Worm (Caenorhabditis elegans): Measurements from ENCODE around the gene snb-6.

The snb-6 gene

DNA sequence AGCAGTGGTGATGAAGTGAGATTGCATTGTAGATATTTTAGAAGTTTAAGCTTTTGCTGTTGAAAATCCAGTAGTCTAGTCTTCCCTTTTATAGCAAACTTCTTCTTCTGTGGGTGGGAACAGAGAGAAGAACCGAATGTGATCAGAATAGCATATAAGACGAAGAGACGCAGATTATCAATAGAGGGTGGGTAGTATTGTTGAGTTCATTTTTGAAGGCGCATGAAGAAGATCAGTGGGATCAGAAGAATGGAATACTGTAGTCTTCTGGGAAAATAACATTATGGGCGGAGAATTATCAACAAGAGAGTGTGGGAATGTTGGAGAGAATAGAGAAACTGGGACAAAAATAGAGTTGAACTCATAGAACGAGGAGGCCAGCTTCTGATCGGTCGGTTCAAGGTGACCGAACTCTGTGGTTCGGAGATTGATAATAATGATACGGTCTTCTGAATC, 38.3 kb downstream of the snb-6 start, which contains the start of gene F46C5.1:
TSS of gene F46C5.1 (minus strand) at position 51 of the 456 bp plus-strand sequence.
- TF ChIP-seq nhr-76 (tag; optimal IDR thresholded peaks at IDR 0.05) (no peak), C16A3.4 (tag; optimal IDR thresholded peaks at IDR 0.05) (peak; percentile 2), blmp-1 (tag; optimal IDR thresholded peaks at IDR 0.05) (peak; percentile 63), elt-3 (tag; optimal IDR thresholded peaks at IDR 0.05) (peak in 2 of 6 experiments; percentile 6 to 25), C04F5.9 (tag; optimal IDR thresholded peaks at IDR 0.05) (no peak), lsy-2 (tag; optimal IDR thresholded peaks at IDR 0.05) (peak in 1 of 2 experiments; percentile 68), fkh-8 (tag; optimal IDR thresholded peaks at IDR 0.05) (no peak), zag-1 (tag; optimal IDR thresholded peaks at IDR 0.05) (no peak), lin-14 (GFP tag; optimal IDR thresholded peaks at IDR 0.05) (no peak), isw-1 (GFP tag; IDR thresholded peaks at IDR 0.05) (no peak)

- peak; percentile 31; the same call in 1 of the 2 replicates for TF ChIP-seq nhr-19 (GFP tag; conservative IDR thresholded peaks at IDR 0.05)
- TF ChIP-seq ztf-4 (tag; optimal IDR thresholded peaks at IDR 0.05), result peak; percentile 0
- peak; percentile 73 for TF ChIP-seq nhr-85 (tag)
- TF ChIP-seq grh-1 (GFP tag; IDR thresholded peaks at IDR 0.05), result 0 out of 2 replicates have a peak, but pooled peaks have one; percentile 25
- no peak for TF ChIP-seq elt-2 (tag; optimal IDR thresholded peaks at IDR 0.05)
- TF ChIP-seq ceh-82 (tag; optimal IDR thresholded peaks at IDR 0.05), result no peak
- peak; percentile 35 for TF ChIP-seq nhr-71 (tag; optimal IDR thresholded peaks at IDR 0.05)
- peak; percentile 48 for TF ChIP-seq nhr-47 (tag; optimal IDR thresholded peaks at IDR 0.05)
- no peak for TF ChIP-seq sox-4 (tag; optimal IDR thresholded peaks at IDR 0.05)
- peak; percentile 3 for TF ChIP-seq lin-13 (GFP tag; optimal IDR thresholded peaks at IDR 0.05)
- peak in 3 of 6 experiments; percentile 30 to 61 (median 33) for TF ChIP-seq elt-3 (tag; optimal IDR thresholded peaks at IDR 0.05)
- TF ChIP-seq lin-15B (tag; optimal IDR thresholded peaks at IDR 0.05), result peak; percentile 8
- TF ChIP-seq hlh-17 (GFP tag; optimal IDR thresholded peaks at IDR 0.05; ENCODE audit: borderline replicate concordance), result no peak
- peak; percentile 42 for TF ChIP-seq tbx-2 (tag; optimal IDR thresholded peaks at IDR 0.05)
- no peak for TF ChIP-seq aha-1 (tag; optimal IDR thresholded peaks at IDR 0.05)
- peak; percentile 4 for TF ChIP-seq snu-23 (GFP tag; optimal IDR thresholded peaks at IDR 0.05)
- peak; percentile 4 for TF ChIP-seq lin-14 (GFP tag; optimal IDR thresholded peaks at IDR 0.05)
- TF ChIP-seq lin-39 (tag; optimal IDR thresholded peaks at IDR 0.05), result no peak
- peak; percentile 35 for TF ChIP-seq aly-2 (tag; optimal IDR thresholded peaks at IDR 0.05)
- peak; percentile 28 for TF ChIP-seq lir-3 (tag; optimal IDR thresholded peaks at IDR 0.05; ENCODE audit: poor library complexity)
- no peak for TF ChIP-seq snpc-4 (tag; optimal IDR thresholded peaks at IDR 0.05)
- TF ChIP-seq dsc-1 (tag; optimal IDR thresholded peaks at IDR 0.05), result no peak
- TF ChIP-seq ama-1 (optimal IDR thresholded peaks at IDR 0.05), result peak; percentile 46
- peak; percentile 9 for TF ChIP-seq rnt-1 (tag; optimal IDR thresholded peaks at IDR 0.05)
- no peak for TF ChIP-seq lsy-2 (tag; optimal IDR thresholded peaks at IDR 0.05)
- TF ChIP-seq nhr-20 (tag; optimal IDR thresholded peaks at IDR 0.05), result peak; percentile 57
- TF ChIP-seq mdl-1 (tag; optimal IDR thresholded peaks at IDR 0.05), result no peak
- no peak for TF ChIP-seq sptf-1 (tag; optimal IDR thresholded peaks at IDR 0.05)
- peak in 1 of 2 experiments; percentile 48 for TF ChIP-seq lin-35 (GFP tag; optimal IDR thresholded peaks at IDR 0.05)
- peak; percentile 33 for TF ChIP-seq blmp-1 (tag; optimal IDR thresholded peaks at IDR 0.05)
- TF ChIP-seq efl-1 (optimal IDR thresholded peaks at IDR 0.05), result peak in 1 of 2 experiments; percentile 1
- peak in 1 of 2 experiments; percentile 89 for TF ChIP-seq efl-1 (GFP tag; optimal IDR thresholded peaks at IDR 0.05 in 1 of 2)
Measured at ce11 chrII:8820126-8820972, 39.1 kb downstream of the snb-6 start.
